Worm (Caenorhabditis elegans) whole organism, L4 larva: Measurements from ENCODE around the gene ksr-1.

ENCODE experiments used
- F10B5.3 ChIP-seq: sonication (generic microtip); optimal IDR thresholded peaks from 2 replicates; lab custom pipeline; 2016; ENCODE audit warnings: mild to moderate bottlenecking, missing genetic modification characterization, missing compliant biosample characterization
- F37D6.2 ChIP-seq: sonication (generic microtip); optimal IDR thresholded peaks from 2 replicates; lab custom pipeline; 2016; ENCODE audit warnings: mild to moderate bottlenecking, missing genetic modification characterization, missing compliant biosample characterization
- F49E8.2 ChIP-seq: sonication (generic microtip); optimal IDR thresholded peaks from 2 replicates; lab custom pipeline; 2016; ENCODE audit warnings: missing compliant biosample characterization, mild to moderate bottlenecking, missing genetic modification characterization, borderline replicate concordance
- R02D3.7 ChIP-seq: fragments of 150-350 bp; sonication (generic microtip); optimal IDR thresholded peaks from 3 replicates; lab custom pipeline; 2014; ENCODE audit warnings: missing biosample characterization, missing genetic modification characterization
- Y105C5A.15 ChIP-seq: fragments of 200-800 bp; sonication (Bioruptor generic); IDR thresholded peaks from 2 replicates; pipeline ENCODE4 v1.3.6; 2022; ENCODE audit warnings: missing genetic modification characterization, missing compliant biosample characterization
- Y48G9A.11 ChIP-seq: fragments of 200-800 bp; sonication (Bioruptor generic); IDR thresholded peaks from 2 replicates; pipeline ENCODE4 v1.3.6; 2022; ENCODE audit warnings: missing genetic modification reagents, missing genetic modification characterization, missing compliant biosample characterization
- Y5F2A.4 ChIP-seq: fragments of 200-800 bp; sonication (Bioruptor generic); optimal IDR thresholded peaks from 2 replicates; lab custom pipeline; 2018; ENCODE audit warnings: mild to moderate bottlenecking, missing genetic modification characterization, missing compliant biosample characterization
- ZK546.5 ChIP-seq, 2 experiments: sonication (generic microtip); optimal IDR thresholded peaks; 2 replicates each; lab custom pipeline; 2017; ENCODE audit warnings: missing biosample characterization in 2 of 2, missing genetic modification characterization in 2 of 2
- aha-1 ChIP-seq: fragments of 150-350 bp; peaks from one replicate; lab custom pipeline; 2014; ENCODE audit warnings: missing biosample characterization, missing genetic modification characterization
- attf-4 ChIP-seq: sonication (generic microtip); optimal IDR thresholded peaks from 3 replicates; lab custom pipeline; 2017; ENCODE audit warnings: missing biosample characterization, missing genetic modification characterization
- ceh-20 ChIP-seq: fragments of 200-800 bp; sonication (Bioruptor generic); IDR thresholded peaks from 2 replicates; pipeline ENCODE4 v1.3.6; 2022; ENCODE audit warnings: missing genetic modification reagents, missing genetic modification characterization, missing compliant biosample characterization
- ceh-62 ChIP-seq: sonication (generic microtip); optimal IDR thresholded peaks from 2 replicates; lab custom pipeline; 2017; ENCODE audit warnings: missing biosample characterization, missing genetic modification characterization
- ceh-82 ChIP-seq: sonication (generic microtip); optimal IDR thresholded peaks from 2 replicates; lab custom pipeline; 2017; ENCODE audit warnings: missing biosample characterization, missing genetic modification characterization
- cey-2 ChIP-seq: sonication (generic microtip); optimal IDR thresholded peaks from 3 replicates; lab custom pipeline; 2017; ENCODE audit warnings: missing genetic modification characterization, mild to moderate bottlenecking, missing compliant biosample characterization, antibody characterized with exemption, borderline replicate concordance; ENCODE audit not compliant: insufficient read depth
- daf-12 ChIP-seq: fragments of 150-350 bp; optimal IDR thresholded peaks from 2 replicates; lab custom pipeline; 2014; ENCODE audit warnings: missing biosample characterization, missing genetic modification reagents, missing genetic modification characterization
- dmd-6 ChIP-seq: fragments of 200-800 bp; sonication (Bioruptor generic); IDR thresholded peaks from 2 replicates; pipeline ENCODE4 v1.3.6; 2022; ENCODE audit warnings: missing genetic modification reagents, missing genetic modification characterization, missing compliant biosample characterization
- dmd-9 ChIP-seq: fragments of 200-800 bp; sonication (Bioruptor generic); IDR thresholded peaks from 2 replicates; pipeline ENCODE4 v1.3.6; 2022; ENCODE audit warnings: missing genetic modification reagents, missing genetic modification characterization, missing compliant biosample characterization
- dpl-1 ChIP-seq: fragments of 150-350 bp; optimal IDR thresholded peaks from 2 replicates; lab custom pipeline; 2014; ENCODE audit warnings: missing biosample characterization, missing genetic modification reagents, missing genetic modification characterization
- duxl-1 ChIP-seq: sonication (generic microtip); optimal IDR thresholded peaks from 2 replicates; lab custom pipeline; 2016; ENCODE audit warnings: mild to moderate bottlenecking, missing genetic modification characterization, moderate library complexity, missing compliant biosample characterization; ENCODE audit not compliant: poor library complexity
- fkh-10 ChIP-seq: fragments of 150-350 bp; optimal IDR thresholded peaks from 2 replicates; lab custom pipeline; 2014; ENCODE audit warnings: missing biosample characterization, missing genetic modification reagents, missing genetic modification characterization
- gei-8 ChIP-seq: fragments of 200-800 bp; sonication (Bioruptor generic); optimal IDR thresholded peaks from 2 replicates; lab custom pipeline; 2018; ENCODE audit warnings: mild to moderate bottlenecking, missing genetic modification characterization, missing compliant biosample characterization
- hmg-1.1 ChIP-seq: fragments of 200-800 bp; sonication (Bioruptor generic); IDR thresholded peaks from 2 replicates; pipeline ENCODE4 v1.3.6; 2022; ENCODE audit warnings: missing genetic modification reagents, missing genetic modification characterization, missing compliant biosample characterization
- lim-7 ChIP-seq: fragments of 200-800 bp; sonication (Bioruptor generic); IDR thresholded peaks from 2 replicates; pipeline ENCODE4 v1.3.6; 2022; ENCODE audit warnings: missing genetic modification characterization, missing compliant biosample characterization
- lsy-2 ChIP-seq, 2 experiments: fragments of 150-350 bp in 1 of 2; sonication (generic microtip) in 1 of 2; optimal IDR thresholded peaks; 2 replicates each; lab custom pipeline; 2014 to 2017; ENCODE audit warnings: missing biosample characterization in 2 of 2, missing genetic modification characterization in 2 of 2
- madf-5 ChIP-seq, 2 experiments: fragments of 200-800 bp; sonication (Bioruptor generic); IDR thresholded peaks; 2 replicates each; pipeline ENCODE4 v1.3.6; 2022; ENCODE audit warnings: missing compliant biosample characterization in 2 of 2, missing genetic modification characterization in 2 of 2
- mep-1 ChIP-seq: fragments of 150-350 bp; sonication (generic microtip); optimal IDR thresholded peaks from 3 replicates; lab custom pipeline; 2014; ENCODE audit warnings: missing biosample characterization, missing genetic modification characterization
- mes-2 ChIP-seq: sonication (generic microtip); optimal IDR thresholded peaks from 2 replicates; lab custom pipeline; 2016; ENCODE audit warnings: missing genotype, mild to moderate bottlenecking, missing genetic modification characterization, missing compliant biosample characterization; ENCODE audit not compliant: poor library complexity, severe bottlenecking
- nhr-10 ChIP-seq: fragments of 150-350 bp; optimal IDR thresholded peaks from 2 replicates; lab custom pipeline; 2014; ENCODE audit warnings: missing biosample characterization, missing genetic modification characterization
- nhr-11 ChIP-seq: fragments of 150-350 bp; optimal IDR thresholded peaks from 2 replicates; lab custom pipeline; 2014; ENCODE audit warnings: missing biosample characterization, missing genetic modification characterization
- nhr-41 ChIP-seq: fragments of 200-800 bp; sonication (Bioruptor generic); IDR thresholded peaks from 2 replicates; pipeline ENCODE4 v1.3.6; 2022; ENCODE audit warnings: missing genetic modification reagents, missing genetic modification characterization, missing compliant biosample characterization
- nhr-42 ChIP-seq: fragments of 200-800 bp; sonication (Bioruptor generic); IDR thresholded peaks from 2 replicates; pipeline ENCODE4 v1.3.6; 2022; ENCODE audit warnings: missing genetic modification characterization, missing compliant biosample characterization
- nhr-76 ChIP-seq: fragments of 150-350 bp; optimal IDR thresholded peaks from 2 replicates; lab custom pipeline; 2014; ENCODE audit warnings: missing biosample characterization, missing genetic modification characterization
- nhr-77 ChIP-seq: fragments of 150-350 bp; optimal IDR thresholded peaks from 2 replicates; lab custom pipeline; 2014; ENCODE audit warnings: missing biosample characterization, missing genetic modification characterization
- pqm-1 ChIP-seq: sonication (generic microtip); optimal IDR thresholded peaks from 2 replicates; lab custom pipeline; 2017; ENCODE audit warnings: missing biosample characterization, missing genetic modification characterization
- rbr-2 ChIP-seq: sonication (generic microtip); optimal IDR thresholded peaks from 2 replicates; lab custom pipeline; 2016; ENCODE audit warnings: missing genotype, missing genetic modification characterization, missing compliant biosample characterization
- saeg-2 ChIP-seq: fragments of 200-800 bp; sonication (Bioruptor generic); IDR thresholded peaks from 2 replicates; pipeline ENCODE4 v1.3.6; 2022; ENCODE audit warnings: missing genetic modification reagents, missing genetic modification characterization, missing compliant biosample characterization
- skn-1 ChIP-seq: fragments of 150-350 bp; optimal IDR thresholded peaks from 2 replicates; lab custom pipeline; 2014; ENCODE audit warnings: missing biosample characterization, missing genetic modification characterization
- snpc-1.2 ChIP-seq: fragments of 200-800 bp; sonication (Bioruptor generic); IDR thresholded peaks from 2 replicates; pipeline ENCODE4 v1.3.6; 2022; ENCODE audit warnings: missing genetic modification reagents, missing genetic modification characterization, missing compliant biosample characterization
- tra-1 ChIP-seq: fragments of 200-800 bp; sonication (Bioruptor generic); IDR thresholded peaks from 2 replicates; pipeline ENCODE4 v1.3.6; 2022; ENCODE audit warnings: missing genetic modification reagents, missing genetic modification characterization, missing compliant biosample characterization
- unc-130 ChIP-seq: sonication (generic microtip); optimal IDR thresholded peaks from 2 replicates; lab custom pipeline; 2016; ENCODE audit warnings: missing genetic modification reagents, missing genetic modification characterization, missing compliant biosample characterization
- unc-39 ChIP-seq: sonication (generic microtip); optimal IDR thresholded peaks from 2 replicates; lab custom pipeline; 2017; ENCODE audit warnings: missing biosample characterization, missing genetic modification characterization
- unc-62 ChIP-seq, 3 experiments: fragments of 150-350 bp in 1 of 3; sonication (generic microtip); optimal IDR thresholded peaks in 2 of 3; peaks in 1 of 3; 1 replicate in 1 of 3; 2 replicates in 2 of 3; lab custom pipeline; 2014 to 2017; ENCODE audit warnings: missing biosample characterization in 3 of 3, missing genetic modification characterization in 3 of 3, missing genetic modification reagents in 3 of 3, missing genotype in 1 of 3
- zfp-3 ChIP-seq: fragments of 200-800 bp; sonication (Bioruptor generic); conservative IDR thresholded peaks from 2 replicates; pipeline ENCODE4 v1.3.6; 2022; ENCODE audit warnings: missing genetic modification reagents, missing genetic modification characterization, missing compliant biosample characterization
- zip-11 ChIP-seq: fragments of 200-800 bp; sonication (Bioruptor generic); IDR thresholded peaks from 2 replicates; pipeline ENCODE4 v1.3.6; 2022; ENCODE audit warnings: missing genetic modification characterization, missing compliant biosample characterization
- ztf-11 ChIP-seq: fragments of 150-350 bp; optimal IDR thresholded peaks from 2 replicates; lab custom pipeline; 2014; ENCODE audit warnings: missing biosample characterization, missing genetic modification characterization

The ksr-1 gene

ce11 chrX:8235994-8236393, 39.0 kb upstream of the ksr-1 start, which contains the start of gene M60.4 (continued):
- no peak for TF ChIP-seq Y5F2A.4 (GFP tag; lab: Kevin White, UChicago)
- TF ChIP-seq ceh-82 (tag; lab: Kevin White, UChicago), result no peak
- TF ChIP-seq snpc-1.2 (GFP tag; lab: Robert Waterston, UW), result no peak
- no peak for TF ChIP-seq zip-11 (GFP tag; lab: Robert Waterston, UW)
- TF ChIP-seq duxl-1 (tag; lab: Kevin White, UChicago), result no peak
- no peak for TF ChIP-seq cey-2
- TF ChIP-seq ztf-11 (tag; lab: Kevin White, UChicago), result no peak
- TF ChIP-seq unc-39 (tag; lab: Kevin White, UChicago), result no peak
- no peak for TF ChIP-seq nhr-41 (GFP tag; lab: Robert Waterston, UW)
- no peak for TF ChIP-seq Y48G9A.11 (GFP tag; lab: Robert Waterston, UW)
- TF ChIP-seq Y105C5A.15, result no peak
- no peak for TF ChIP-seq F37D6.2 (tag; lab: Kevin White, UChicago)
- TF ChIP-seq unc-62 (GFP tag; optimal IDR thresholded peaks at IDR 0.05 in 1 of 2; lab: Kevin White, UChicago), result peak in 1 of 2 experiments; percentile 100
- no peak for TF ChIP-seq unc-62 (tag; optimal IDR thresholded peaks at IDR 0.05; lab: Kevin White, UChicago)
- TF ChIP-seq nhr-10, result no peak
- peak; percentile 45 for TF ChIP-seq mep-1 (tag; lab: Kevin White, UChicago)
- TF ChIP-seq F10B5.3 (tag; lab: Kevin White, UChicago), result no peak
- TF ChIP-seq dmd-6 (GFP tag; lab: Robert Waterston, UW), result peak; percentile 64
- no peak for TF ChIP-seq R02D3.7 (tag; lab: Kevin White, UChicago)
- no peak for TF ChIP-seq attf-4 (tag; lab: Kevin White, UChicago)
- no peak for TF ChIP-seq skn-1
- TF ChIP-seq hmg-1.1 (GFP tag; lab: Robert Waterston, UW), result peak; percentile 47
- TF ChIP-seq nhr-77 (tag; lab: Kevin White, UChicago), result no peak
- no peak for TF ChIP-seq saeg-2 (GFP tag; lab: Robert Waterston, UW)
- TF ChIP-seq dpl-1, result no peak
- peak; percentile 17 for TF ChIP-seq mes-2
- no peak for TF ChIP-seq ZK546.5 (tag; optimal IDR thresholded peaks at IDR 0.05; lab: Kevin White, UChicago)
- TF ChIP-seq ceh-62 (tag; lab: Kevin White, UChicago), result no peak
- no peak for TF ChIP-seq lim-7 (GFP tag; lab: Robert Waterston, UW)
- no peak for TF ChIP-seq F49E8.2
- no peak for TF ChIP-seq dmd-9 (GFP tag; lab: Robert Waterston, UW)
- TF ChIP-seq zfp-3 (GFP tag; lab: Robert Waterston, UW), result no peak
- no peak for TF ChIP-seq madf-5 (GFP tag; IDR thresholded peaks at IDR 0.05; lab: Robert Waterston, UW)
- TF ChIP-seq ceh-20 (GFP tag; lab: Robert Waterston, UW), result peak; percentile 55; the same call in 1 of the 2 replicates
- no peak for TF ChIP-seq unc-130 (GFP tag; lab: Kevin White, UChicago)
- no peak for TF ChIP-seq pqm-1 (tag; lab: Kevin White, UChicago)
- TF ChIP-seq lsy-2 (tag; optimal IDR thresholded peaks at IDR 0.05; lab: Kevin White, UChicago), result peak in 1 of 2 experiments; percentile 36
- no peak for TF ChIP-seq nhr-76 (tag; lab: Kevin White, UChicago)
- TF ChIP-seq nhr-11 (tag; lab: Kevin White, UChicago), result peak; percentile 11
- TF ChIP-seq nhr-42 (GFP tag; lab: Robert Waterston, UW), result no peak
- TF ChIP-seq rbr-2 (tag; lab: Kevin White, UChicago), result no peak
- peak; percentile 78 for TF ChIP-seq aha-1 (tag; lab: Kevin White, UChicago)
- no peak for TF ChIP-seq gei-8 (GFP tag; lab: Kevin White, UChicago)
- TF ChIP-seq fkh-10 (GFP tag; lab: Kevin White, UChicago), result no peak
- no peak for TF ChIP-seq daf-12
- TF ChIP-seq tra-1, result peak; percentile 70
